Fruit fly (Drosophila melanogaster): ENCODE results near the gene snsl.

Gene snsl

dm6 chr2L:4930541-4930940, 24.0 kb upstream of the snsl start (continued):
- TF ChIP-seq sqz (GFP tag; optimal IDR thresholded peaks at IDR 0.05) = no peak
- TF ChIP-seq chm (GFP tag; IDR thresholded peaks at IDR 0.05) = no peak
- peak; percentile 34 for TF ChIP-seq lab (GFP tag; optimal IDR thresholded peaks at IDR 0.05)
- no peak for TF ChIP-seq HmgZ (tag; optimal IDR thresholded peaks at IDR 0.05)
- TF ChIP-seq Bdp1 (GFP tag; optimal IDR thresholded peaks at IDR 0.05) = no peak
- TF ChIP-seq pum (GFP tag; optimal IDR thresholded peaks at IDR 0.05) = no peak
- no peak for TF ChIP-seq odd (GFP tag; optimal IDR thresholded peaks at IDR 0.05)
- no peak for TF ChIP-seq otp (GFP tag; IDR thresholded peaks at IDR 0.05)
- 0 out of 3 replicates have a peak, but pooled peaks have one; percentile 10 for TF ChIP-seq CG14050 (GFP tag; IDR thresholded peaks at IDR 0.05)
- no peak for TF ChIP-seq Ravus (GFP tag; IDR thresholded peaks at IDR 0.05)

dm6 chr2L:4928340-4928739, 21.8 kb upstream of the snsl start:
- TF ChIP-seq E2f2 (GFP tag; IDR thresholded peaks at IDR 0.05) = no peak
- TF ChIP-seq CoRest (tag; optimal IDR thresholded peaks at IDR 0.05) = no peak
- TF ChIP-seq CG15601 (tag; optimal IDR thresholded peaks at IDR 0.05) = peak; percentile 98
- no peak for TF ChIP-seq CG10147 (GFP tag; optimal IDR thresholded peaks at IDR 0.05)
- TF ChIP-seq odd (GFP tag; optimal IDR thresholded peaks at IDR 0.05) = peak; percentile 20
- TF ChIP-seq Hr3 (GFP tag; optimal IDR thresholded peaks at IDR 0.05) = no peak
- no peak for TF ChIP-seq danr (GFP tag; IDR thresholded peaks at IDR 0.05)
- TF ChIP-seq caup (GFP tag; optimal IDR thresholded peaks at IDR 0.05; ENCODE audit: severe bottlenecking) = peak; percentile 31
- no peak for TF ChIP-seq CG14860 (GFP tag; IDR thresholded peaks at IDR 0.05; ENCODE audit: partially characterized antibody)
- no peak for TF ChIP-seq Asciz (GFP tag; optimal IDR thresholded peaks at IDR 0.05)
- TF ChIP-seq zfh2 (GFP tag; optimal IDR thresholded peaks at IDR 0.05) = no peak
- peak; percentile 100 for TF ChIP-seq CG13894 (tag; optimal IDR thresholded peaks at IDR 0.05)
- TF ChIP-seq grau (tag; optimal IDR thresholded peaks at IDR 0.05) = no peak
- TF ChIP-seq CG32532 (GFP tag; IDR thresholded peaks at IDR 0.05) = peak; percentile 65; the same call in 1 of the 2 replicates
- no peak for TF ChIP-seq CG2202 (tag; optimal IDR thresholded peaks at IDR 0.05)
- no peak for TF ChIP-seq crc (GFP tag; optimal IDR thresholded peaks at IDR 0.05)
- 0 out of 2 replicates have a peak, but pooled peaks have one; percentile 25 for TF ChIP-seq sim (GFP tag; IDR thresholded peaks at IDR 0.05)
- peak; percentile 54 for TF ChIP-seq Atf6 (GFP tag; IDR thresholded peaks at IDR 0.05)
- peak; percentile 73 for TF ChIP-seq CG18599 (GFP tag; optimal IDR thresholded peaks at IDR 0.05)
- peak; percentile 17 for TF ChIP-seq CG17385 (GFP tag; optimal IDR thresholded peaks at IDR 0.05)
- TF ChIP-seq B-H2 (GFP tag; optimal IDR thresholded peaks at IDR 0.05) = peak; percentile 67
- no peak for TF ChIP-seq Dad (GFP tag; optimal IDR thresholded peaks at IDR 0.05)
- TF ChIP-seq scrt (GFP tag; optimal IDR thresholded peaks at IDR 0.05) = peak; percentile 81
- TF ChIP-seq schlank (tag; optimal IDR thresholded peaks at IDR 0.05) = no peak
- TF ChIP-seq Drgx (GFP tag; IDR thresholded peaks at IDR 0.05) = 0 out of 2 replicates have a peak, but pooled peaks have one; percentile 22
- TF ChIP-seq CG6765 (GFP tag; optimal IDR thresholded peaks at IDR 0.05) = peak; percentile 58
- no peak for TF ChIP-seq Bdp1 (GFP tag; optimal IDR thresholded peaks at IDR 0.05)
- TF ChIP-seq BtbVII (GFP tag; optimal IDR thresholded peaks at IDR 0.05) = no peak
- 0 out of 2 replicates have a peak, but pooled peaks have one; percentile 22 for TF ChIP-seq stc (GFP tag; IDR thresholded peaks at IDR 0.05)
- peak; percentile 45 for TF ChIP-seq CG15514 (GFP tag; optimal IDR thresholded peaks at IDR 0.05)
- peak; percentile 91 for TF ChIP-seq Deaf1 (tag; optimal IDR thresholded peaks at IDR 0.05)
- TF ChIP-seq CG14014 (GFP tag; IDR thresholded peaks at IDR 0.05) = peak; percentile 18; the same call in 1 of the 2 replicates
- no peak for TF ChIP-seq exex (tag; optimal IDR thresholded peaks at IDR 0.05)
- TF ChIP-seq so (GFP tag; IDR thresholded peaks at IDR 0.05) = 0 out of 3 replicates have a peak, but pooled peaks have one; percentile 34
- peak; percentile 28 for TF ChIP-seq Meics (GFP tag; optimal IDR thresholded peaks at IDR 0.05)
- peak; percentile 26 for TF ChIP-seq Med (GFP tag)
- TF ChIP-seq CG34376 (GFP tag; optimal IDR thresholded peaks at IDR 0.05) = peak; percentile 16
- TF ChIP-seq Hmr (GFP tag; optimal IDR thresholded peaks at IDR 0.05) = peak; percentile 70
- TF ChIP-seq Dbx (GFP tag; IDR thresholded peaks at IDR 0.05) = peak; percentile 57; the same call in 1 of the 3 replicates
- no peak for TF ChIP-seq CG2678 (tag; optimal IDR thresholded peaks at IDR 0.05)
- no peak for TF ChIP-seq fd96Cb (tag; optimal IDR thresholded peaks at IDR 0.05)

Measured in whole organism, embryonic.